Worm (Caenorhabditis elegans): ENCODE data around the gene idpc-1.

DNA sequence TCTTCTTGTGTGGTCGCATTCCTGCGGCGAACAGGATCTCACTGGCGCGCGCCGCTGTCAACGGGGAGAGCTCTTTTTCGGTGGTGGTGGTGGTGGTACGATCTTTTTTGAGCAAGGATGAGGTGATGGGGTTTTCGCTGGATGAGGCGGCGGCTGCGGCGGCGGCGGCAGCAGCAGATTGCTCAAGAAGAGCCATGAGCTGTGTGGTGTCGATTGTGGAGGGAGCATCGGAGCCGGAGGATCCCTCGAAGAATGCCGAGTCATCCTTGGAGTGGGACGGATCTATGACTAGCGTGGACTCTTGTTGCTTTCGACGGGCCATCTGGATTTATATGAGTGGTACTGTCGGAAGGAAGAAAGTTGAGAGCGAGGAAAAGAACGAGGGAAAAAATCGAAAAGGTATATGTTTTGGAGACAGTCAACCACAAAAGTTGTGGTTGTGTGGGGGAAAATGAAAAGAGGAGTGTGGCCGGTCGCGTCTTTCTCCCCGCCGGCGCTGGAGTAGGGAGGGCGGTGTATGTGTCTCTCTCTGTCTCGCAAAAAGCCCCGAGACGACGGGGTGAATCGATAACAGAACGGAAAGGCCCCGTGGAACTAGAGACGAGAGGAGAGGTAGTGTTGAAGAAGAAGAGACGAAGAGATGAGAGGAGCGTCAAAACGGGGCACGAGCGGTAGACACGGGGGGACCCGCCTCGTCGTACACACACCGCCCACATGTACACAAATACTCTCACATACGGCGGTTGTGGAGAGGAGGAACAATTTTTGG, 39.6 kb downstream of the idpc-1 start:
- TF ChIP-seq flt-1 (GFP tag; IDR thresholded peaks at IDR 0.05) (no peak), cog-1 (tag; optimal IDR thresholded peaks at IDR 0.05) (no peak), tab-1 (GFP tag; IDR thresholded peaks at IDR 0.05) (no peak), klf-2 (GFP tag; conservative IDR thresholded peaks at IDR 0.05) (no peak), ztf-29 (GFP tag; IDR thresholded peaks at IDR 0.05) (no peak), ztf-23 (GFP tag; IDR thresholded peaks at IDR 0.05) (0 out of 2 replicates have a peak, but pooled peaks have one; percentile 7), T22C8.4 (GFP tag; IDR thresholded peaks at IDR 0.05) (peak; percentile 77)

All from whole organism, midembryonic.